Fruit fly (Drosophila melanogaster) whole organism, pupa: Measurements from ENCODE around the gene HDAC1.

Experiments
- CG8301 ChIP-seq: fragments of 200-800 bp; sonication (Bioruptor generic); optimal IDR thresholded peaks from 2 replicates; lab custom pipeline; 2018; ENCODE audit warnings: missing biosample characterization, mild to moderate bottlenecking, missing genetic modification characterization
- EcR ChIP-seq: fragments of 200-800 bp; sonication (Bioruptor generic); optimal IDR thresholded peaks from 3 replicates; lab custom pipeline; 2019; ENCODE audit warnings: missing biosample characterization, missing genetic modification characterization, mild to moderate bottlenecking, moderate library complexity, missing genetic modification reagents

DNA sequence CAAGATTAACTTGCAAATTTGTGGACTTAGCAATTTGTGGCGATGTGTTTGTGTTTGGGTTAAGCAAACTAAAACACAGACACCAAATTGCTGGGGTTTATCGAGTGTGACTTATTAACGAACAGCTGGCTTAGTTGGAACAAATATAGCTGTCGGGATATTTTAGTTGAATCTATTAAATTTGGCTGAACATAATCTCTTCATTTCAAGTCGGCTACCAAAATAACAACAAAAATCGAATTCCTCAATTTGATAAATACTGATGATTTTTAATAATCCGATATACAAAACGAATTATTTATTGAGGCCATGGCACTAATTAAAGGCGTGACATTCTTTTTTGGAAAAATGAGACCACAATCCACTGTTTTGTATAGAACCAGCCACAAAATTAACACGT, 40.8 kb downstream of the HDAC1 start, which contains the start of gene CG32236:
- TF ChIP-seq EcR, result no peak
- TF ChIP-seq CG8301 (tag; lab: Kevin White, UChicago), result no peak
